Fruit fly (Drosophila melanogaster): ENCODE results near the gene Elp4.

DNA sequence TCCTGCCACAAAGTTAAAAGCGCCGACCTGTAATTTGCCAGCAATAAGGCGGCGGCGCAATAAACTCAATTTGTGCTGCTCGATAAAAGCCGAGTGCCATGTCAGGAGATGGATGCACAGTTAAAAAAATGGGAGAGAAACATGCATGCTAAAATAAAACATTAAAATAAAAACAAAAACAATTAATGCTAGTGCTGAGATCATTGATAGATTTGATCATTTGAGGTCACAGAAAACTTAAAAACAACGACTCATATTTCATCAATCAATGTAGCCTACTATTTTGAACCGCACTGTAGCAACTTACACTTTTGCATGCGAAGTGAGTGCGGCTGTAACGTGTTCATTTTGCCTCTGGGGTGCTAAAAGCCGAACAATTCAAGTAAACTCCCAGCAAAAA lies 40.8 kb upstream of the Elp4 start:
- TF ChIP-seq Mnt (GFP tag; optimal IDR thresholded peaks at IDR 0.05) (no peak), cic (GFP tag; optimal IDR thresholded peaks at IDR 0.05) (no peak), Clk (GFP tag; optimal IDR thresholded peaks at IDR 0.05) (no peak), toe (GFP tag; optimal IDR thresholded peaks at IDR 0.05) (no peak), kay (GFP tag; ENCODE audit: borderline replicate concordance) (no peak), ovo (GFP tag; optimal IDR thresholded peaks at IDR 0.05) (no peak), CG7101 (tag; optimal IDR thresholded peaks at IDR 0.05) (no peak), Hr96 (GFP tag; optimal IDR thresholded peaks at IDR 0.05) (no peak), CG7045 (GFP tag; optimal IDR thresholded peaks at IDR 0.05) (no peak), CG12768 (GFP tag; optimal IDR thresholded peaks at IDR 0.05) (no peak), tj (GFP tag; optimal IDR thresholded peaks at IDR 0.05) (no peak), pad (GFP tag; optimal IDR thresholded peaks at IDR 0.05) (no peak), CG14711 (tag; optimal IDR thresholded peaks at IDR 0.05) (no peak)
